Worm (Caenorhabditis elegans) whole organism, young adult: Measurements from ENCODE around the gene ceh-13.
"Not testable (repeated sequence)": the region's sequence is repeated elsewhere in the genome, so short reads cannot be mapped to it uniquely, and the experiment has no call there.

Source experiments
- B0035.1 ChIP-seq: sonication (generic microtip); optimal IDR thresholded peaks from 2 replicates; lab custom pipeline; 2016; ENCODE audit warnings: missing genetic modification characterization, mild to moderate bottlenecking, missing compliant biosample characterization, missing genotype, missing genetic modification reagents
- F10E7.11 ChIP-seq: sonication (generic microtip); optimal IDR thresholded peaks from 2 replicates; lab custom pipeline; 2017; ENCODE audit warnings: mild to moderate bottlenecking, missing genetic modification characterization, moderate library complexity, missing compliant biosample characterization
- Y53F4B.3 ChIP-seq: fragments of 200-800 bp; sonication (Bioruptor generic); IDR thresholded peaks from 2 replicates; pipeline ENCODE4 v1.3.6; 2022; ENCODE audit warnings: missing genetic modification reagents, missing genetic modification characterization, missing compliant biosample characterization
- ZK185.1 ChIP-seq: sonication (generic microtip); optimal IDR thresholded peaks from 2 replicates; lab custom pipeline; 2016; ENCODE audit warnings: mild to moderate bottlenecking, missing genetic modification characterization, missing compliant biosample characterization; ENCODE audit not compliant: poor library complexity, severe bottlenecking
- atf-7 ChIP-seq: sonication (generic microtip); optimal IDR thresholded peaks from 2 replicates; lab custom pipeline; 2017; ENCODE audit warnings: mild to moderate bottlenecking, missing genetic modification characterization, missing compliant biosample characterization
- dpl-1 ChIP-seq: fragments of 150-350 bp; optimal IDR thresholded peaks from 2 replicates; lab custom pipeline; 2014; ENCODE audit warnings: missing biosample characterization, missing genetic modification reagents, missing genetic modification characterization
- let-607 ChIP-seq, 2 experiments: fragments of 200-800 bp in 1 of 2; sonication (Bioruptor generic) in 1 of 2; sonication (generic microtip) in 1 of 2; optimal IDR thresholded peaks; 2 replicates each; lab custom pipeline; 2016 to 2018; ENCODE audit warnings: mild to moderate bottlenecking in 2 of 2, missing compliant biosample characterization in 2 of 2, missing genetic modification characterization in 2 of 2, moderate library complexity in 2 of 2, missing genotype in 1 of 2
- madf-10 ChIP-seq: sonication (generic microtip); optimal IDR thresholded peaks from 2 replicates; lab custom pipeline; 2016; ENCODE audit warnings: mild to moderate bottlenecking, missing genetic modification characterization, missing compliant biosample characterization
- madf-8 ChIP-seq: fragments of 200-800 bp; sonication (Bioruptor generic); conservative IDR thresholded peaks from 2 replicates; pipeline ENCODE4 v1.3.6; 2022; ENCODE audit warnings: missing genetic modification reagents, missing genetic modification characterization, missing compliant biosample characterization
- mxl-1 ChIP-seq: sonication (generic microtip); optimal IDR thresholded peaks from 2 replicates; lab custom pipeline; 2016; ENCODE audit warnings: missing genetic modification characterization, missing compliant biosample characterization
- pbrm-1 ChIP-seq: fragments of 200-800 bp; sonication (Bioruptor generic); IDR thresholded peaks from 2 replicates; pipeline ENCODE4 v1.3.6; 2022; ENCODE audit warnings: missing genetic modification reagents, missing genetic modification characterization, missing compliant biosample characterization
- rcor-1 ChIP-seq: fragments of 200-800 bp; sonication (Bioruptor generic); IDR thresholded peaks from 2 replicates; pipeline ENCODE4 v1.3.6; 2022; ENCODE audit warnings: missing genetic modification reagents, missing genetic modification characterization, missing compliant biosample characterization
- tbp1 ChIP-seq: fragments of 200-800 bp; sonication (Bioruptor generic); optimal IDR thresholded peaks from 2 replicates; lab custom pipeline; 2018; ENCODE audit warnings: mild to moderate bottlenecking, missing genetic modification characterization, missing compliant biosample characterization
- unc-62 ChIP-seq: fragments of 150-350 bp; optimal IDR thresholded peaks from 2 replicates; lab custom pipeline; 2014; ENCODE audit warnings: missing biosample characterization, missing genetic modification reagents, missing genetic modification characterization

DNA sequence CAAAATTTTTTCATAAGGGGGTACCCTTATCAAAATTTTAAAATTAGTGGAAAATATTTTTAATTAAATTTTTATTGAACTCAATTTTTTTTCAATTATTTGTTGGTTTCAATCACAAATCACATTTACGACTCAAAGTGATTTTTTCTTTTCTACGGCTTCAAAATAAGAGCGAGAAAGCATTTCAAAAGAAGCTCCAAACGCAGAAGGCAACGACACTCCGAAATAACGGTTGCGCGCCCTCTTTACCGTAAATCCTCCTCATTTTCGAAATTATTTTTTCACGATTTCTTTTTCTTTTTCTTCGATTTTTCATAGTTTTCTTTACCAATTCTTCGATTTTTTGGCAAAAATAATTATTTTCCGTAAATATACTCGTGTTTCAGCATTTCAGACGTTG lies 45.6 kb downstream of the ceh-13 start:
- not testable (repeated sequence) for TF ChIP-seq unc-62 (GFP tag; lab: Kevin White, UChicago); let-607 (tag; optimal IDR thresholded peaks at IDR 0.05; lab: Kevin White, UChicago); F10E7.11 (tag; lab: Kevin White, UChicago); B0035.1; Y53F4B.3 (GFP tag; lab: Robert Waterston, UW); madf-10 (tag; lab: Kevin White, UChicago); tbp1 (GFP tag; lab: Kevin White, UChicago); madf-8 (GFP tag; lab: Robert Waterston, UW); dpl-1 (GFP tag; lab: Kevin White, UChicago); ZK185.1 (tag; lab: Kevin White, UChicago); mxl-1 (tag; lab: Kevin White, UChicago); atf-7 (tag; lab: Kevin White, UChicago); pbrm-1 (GFP tag; lab: Robert Waterston, UW); rcor-1 (GFP tag; lab: Robert Waterston, UW)
